Worm (Caenorhabditis elegans): ENCODE measurements around the gene C04E7.3.
"Not testable (repeated sequence)": the region's sequence is repeated elsewhere in the genome, so short reads cannot be mapped to it uniquely, and the experiment has no call there.

- not testable (repeated sequence) for TF ChIP-seq ets-7 (tag; optimal IDR thresholded peaks at IDR 0.05); tbx-37 (GFP tag; conservative IDR thresholded peaks at IDR 0.05); ama-1 (optimal IDR thresholded peaks at IDR 0.05); pes-1 (GFP tag; IDR thresholded peaks at IDR 0.05); flt-1 (GFP tag; IDR thresholded peaks at IDR 0.05); hnd-1 (tag; optimal IDR thresholded peaks at IDR 0.05); hmg-4 (GFP tag; optimal IDR thresholded peaks at IDR 0.05); tra-4 (tag; optimal IDR thresholded peaks at IDR 0.05); ceh-13 (GFP tag; optimal IDR thresholded peaks at IDR 0.05)
Observed at ce11 chrX:286116-286515, 60.9 kb downstream of the C04E7.3 start, which contains the start of gene Y47C4A.1.
